Fruit fly (Drosophila melanogaster) whole organism, embryonic: ENCODE results near the gene CG5516.

Experiments
- Abd-B ChIP-seq: fragments of 200-800 bp; sonication (Bioruptor generic); optimal IDR thresholded peaks from 2 replicates; lab custom pipeline; 2018; ENCODE audit warnings: missing biosample characterization, mild to moderate bottlenecking, missing genetic modification characterization, moderate library complexity
- CG10147 ChIP-seq: fragments of 200-800 bp; sonication (Bioruptor generic); optimal IDR thresholded peaks from 2 replicates; lab custom pipeline; 2019; ENCODE audit warnings: missing biosample characterization, mild to moderate bottlenecking, missing genetic modification characterization, moderate library complexity
- CG12071 ChIP-seq: fragments of 200-800 bp; sonication (Bioruptor generic); optimal IDR thresholded peaks from 3 replicates; lab custom pipeline; 2018; ENCODE audit warnings: missing biosample characterization, mild to moderate bottlenecking, missing genetic modification characterization
- CG12104 ChIP-seq: fragments of 200-800 bp; sonication (Bioruptor generic); optimal IDR thresholded peaks from 3 replicates; lab custom pipeline; 2016; ENCODE audit warnings: missing biosample characterization, missing genetic modification characterization
- CG12219 ChIP-seq: fragments of 200-800 bp; sonication (Bioruptor generic); optimal IDR thresholded peaks from 3 replicates; lab custom pipeline; 2018; ENCODE audit warnings: missing biosample characterization, mild to moderate bottlenecking, missing genetic modification characterization
- CG16815 ChIP-seq: fragments of 200-800 bp; sonication (Bioruptor generic); optimal IDR thresholded peaks from 3 replicates; lab custom pipeline; 2017; ENCODE audit warnings: missing biosample characterization, mild to moderate bottlenecking, missing genetic modification characterization
- CG2712 ChIP-seq: fragments of 200-800 bp; optimal IDR thresholded peaks from 3 replicates; lab custom pipeline; 2019; ENCODE audit warnings: missing biosample characterization, mild to moderate bottlenecking, missing genetic modification characterization, moderate library complexity
- CG2889 ChIP-seq: fragments of 200-800 bp; sonication (Bioruptor generic); IDR thresholded peaks from 3 replicates; pipeline ENCODE4 v1.3.6; 2022; ENCODE audit warnings: missing biosample characterization, missing genetic modification characterization
- CG32767 ChIP-seq: fragments of 200-800 bp; sonication (Bioruptor generic); IDR thresholded peaks from 2 replicates; pipeline ENCODE4 v1.3.6; 2022; ENCODE audit warnings: missing biosample characterization, missing genetic modification characterization
- CG3838 ChIP-seq: fragments of 200-800 bp; sonication (Bioruptor generic); optimal IDR thresholded peaks from 3 replicates; lab custom pipeline; 2016; ENCODE audit warnings: missing biosample characterization, missing genetic modification characterization
- CG3847 ChIP-seq: fragments of 200-800 bp; sonication (Bioruptor generic); IDR thresholded peaks from 2 replicates; pipeline ENCODE4 v1.3.6; 2022; ENCODE audit warnings: missing biosample characterization, missing genetic modification characterization
- CG6813 ChIP-seq: fragments of 200-800 bp; sonication (Bioruptor generic); optimal IDR thresholded peaks from 2 replicates; lab custom pipeline; 2017; ENCODE audit warnings: missing biosample characterization, missing genetic modification characterization, mild to moderate bottlenecking, moderate library complexity, missing genetic modification reagents
- CG7786 ChIP-seq: fragments of 200-800 bp; sonication (Bioruptor generic); optimal IDR thresholded peaks from 2 replicates; lab custom pipeline; 2016; ENCODE audit warnings: missing biosample characterization, missing genetic modification characterization
- CG8388 ChIP-seq: fragments of 200-800 bp; sonication (Bioruptor generic); optimal IDR thresholded peaks from 2 replicates; lab custom pipeline; 2019; ENCODE audit warnings: missing biosample characterization, mild to moderate bottlenecking, missing genetic modification characterization, moderate library complexity
- CG8478 ChIP-seq: fragments of >200 bp; optimal IDR thresholded peaks from 2 replicates; lab custom pipeline; 2018
- CoRest ChIP-seq: fragments of 200-800 bp; sonication (Bioruptor generic); optimal IDR thresholded peaks from 3 replicates; lab custom pipeline; 2018; ENCODE audit warnings: missing biosample characterization, mild to moderate bottlenecking, missing genetic modification characterization, moderate library complexity
- Dbx ChIP-seq: fragments of 200-800 bp; sonication (Bioruptor generic); IDR thresholded peaks from 3 replicates; pipeline ENCODE4 v1.3.6; 2022; ENCODE audit warnings: missing biosample characterization, missing genetic modification characterization
- Deaf1 ChIP-seq: fragments of 200-800 bp; optimal IDR thresholded peaks from 3 replicates; lab custom pipeline; 2019; ENCODE audit warnings: missing biosample characterization, mild to moderate bottlenecking, missing genetic modification characterization, moderate library complexity
- Dfd ChIP-seq, 2 experiments: fragments of >200 bp; optimal IDR thresholded peaks; 2 replicates each; lab custom pipeline; 2017; ENCODE audit warnings: missing biosample characterization in 2 of 2, missing genetic modification characterization in 2 of 2
- Dip2 ChIP-seq: fragments of 200-800 bp; sonication (Bioruptor generic); IDR thresholded peaks from 2 replicates; pipeline ENCODE4 v1.3.6; 2022; ENCODE audit warnings: missing biosample characterization, missing genetic modification characterization
- Fer1 ChIP-seq: fragments of 200-800 bp; sonication (Bioruptor generic); optimal IDR thresholded peaks from 2 replicates; lab custom pipeline; 2017; ENCODE audit warnings: missing biosample characterization, mild to moderate bottlenecking, missing genetic modification characterization
- HHEX ChIP-seq: fragments of 200-800 bp; sonication (Bioruptor generic); optimal IDR thresholded peaks from 3 replicates; lab custom pipeline; 2017; ENCODE audit warnings: missing biosample characterization, mild to moderate bottlenecking, missing genetic modification characterization, missing genetic modification reagents
- Hand ChIP-seq: fragments of 200-800 bp; sonication (Bioruptor generic); optimal IDR thresholded peaks from 2 replicates; lab custom pipeline; 2017; ENCODE audit warnings: mild to moderate bottlenecking, missing biosample characterization, missing genetic modification reagents, missing genetic modification characterization
- MTF-1 ChIP-seq: fragments of 200-800 bp; sonication (Bioruptor generic); optimal IDR thresholded peaks from 2 replicates; lab custom pipeline; 2018; ENCODE audit warnings: missing biosample characterization, mild to moderate bottlenecking, missing genetic modification characterization, borderline replicate concordance
- Max ChIP-seq: fragments of 200-800 bp; sonication (Bioruptor generic); optimal IDR thresholded peaks from 2 replicates; lab custom pipeline; 2016; ENCODE audit warnings: missing biosample characterization, mild to moderate bottlenecking, missing genetic modification characterization
- Mrtf ChIP-seq: fragments of 200-800 bp; sonication (Bioruptor generic); IDR thresholded peaks from 3 replicates; pipeline ENCODE4 v1.3.6; 2022; ENCODE audit warnings: missing biosample characterization, missing genetic modification characterization
- NC2α ChIP-seq: fragments of 200-800 bp; sonication (Bioruptor generic); optimal IDR thresholded peaks from 2 replicates; lab custom pipeline; 2016; ENCODE audit warnings: missing biosample characterization, missing genetic modification characterization
- PHDP ChIP-seq: fragments of 200-800 bp; sonication (Bioruptor generic); optimal IDR thresholded peaks from 3 replicates; lab custom pipeline; 2018; ENCODE audit warnings: missing biosample characterization, mild to moderate bottlenecking, missing genetic modification characterization, moderate library complexity
- Six4 ChIP-seq: fragments of 200-800 bp; sonication (Bioruptor generic); optimal IDR thresholded peaks from 2 replicates; lab custom pipeline; 2016; ENCODE audit warnings: missing biosample characterization, missing genetic modification characterization
- Stat92E ChIP-seq, 3 experiments: fragments of >200 bp in 2 of 3; fragments of 200-800 bp in 1 of 3; sonication (Bioruptor generic) in 1 of 3; optimal IDR thresholded peaks; 2 replicates each; lab custom pipeline; 2017 to 2019; ENCODE audit warnings: missing biosample characterization in 3 of 3, missing genetic modification characterization in 3 of 3, mild to moderate bottlenecking in 1 of 3, moderate library complexity in 1 of 3
- TFAM ChIP-seq: fragments of 200-800 bp; sonication (Bioruptor generic); optimal IDR thresholded peaks from 2 replicates; lab custom pipeline; 2017; ENCODE audit warnings: missing biosample characterization, missing genetic modification characterization, inconsistent platforms
- bsh ChIP-seq, 2 experiments: fragments of 200-800 bp; sonication (Bioruptor generic); optimal IDR thresholded peaks; 2 replicates each; lab custom pipeline; 2017 to 2018; ENCODE audit warnings: mild to moderate bottlenecking in 2 of 2, missing biosample characterization in 2 of 2, missing genetic modification characterization in 2 of 2, moderate library complexity in 1 of 2
- cad ChIP-seq: fragments of >200 bp; optimal IDR thresholded peaks from 2 replicates; lab custom pipeline; 2017; ENCODE audit warnings: missing biosample characterization, missing genetic modification characterization
- cato ChIP-seq: fragments of 200-800 bp; sonication (Bioruptor generic); optimal IDR thresholded peaks from 2 replicates; lab custom pipeline; 2016; ENCODE audit warnings: missing biosample characterization, missing genetic modification characterization, borderline replicate concordance
- da ChIP-seq: fragments of 200-800 bp; sonication (Bioruptor generic); optimal IDR thresholded peaks from 2 replicates; lab custom pipeline; 2016; ENCODE audit warnings: missing biosample characterization, missing genetic modification characterization
- dan ChIP-seq: fragments of 200-800 bp; sonication (Bioruptor generic); IDR thresholded peaks from 2 replicates; pipeline ENCODE4 v1.3.6; 2022; ENCODE audit warnings: missing biosample characterization, missing genetic modification characterization
- en ChIP-seq: fragments of 200-800 bp; sonication (Bioruptor generic); optimal IDR thresholded peaks from 2 replicates; lab custom pipeline; 2016; ENCODE audit warnings: missing biosample characterization, missing genetic modification characterization
- ewg ChIP-seq: fragments of 200-800 bp; sonication (Bioruptor generic); optimal IDR thresholded peaks from 3 replicates; lab custom pipeline; 2017; ENCODE audit warnings: mild to moderate bottlenecking, missing biosample characterization, missing genetic modification reagents, missing genetic modification characterization
- exex ChIP-seq: fragments of 200-800 bp; sonication (Bioruptor generic); optimal IDR thresholded peaks from 4 replicates; lab custom pipeline; 2018; ENCODE audit warnings: missing biosample characterization, mild to moderate bottlenecking, missing genetic modification characterization, moderate library complexity
- hth ChIP-seq: fragments of >200 bp; optimal IDR thresholded peaks from 2 replicates; lab custom pipeline; 2017; ENCODE audit warnings: inconsistent platforms
- ind ChIP-seq: fragments of 200-800 bp; sonication (Bioruptor generic); optimal IDR thresholded peaks from 3 replicates; lab custom pipeline; 2016; ENCODE audit warnings: missing biosample characterization, missing genetic modification characterization
- jumu ChIP-seq: fragments of 200-800 bp; sonication (Bioruptor generic); optimal IDR thresholded peaks from 3 replicates; lab custom pipeline; 2016; ENCODE audit warnings: missing biosample characterization, missing genetic modification characterization
- kah ChIP-seq: fragments of 200-800 bp; sonication (Bioruptor generic); optimal IDR thresholded peaks from 2 replicates; lab custom pipeline; 2018; ENCODE audit warnings: missing biosample characterization, mild to moderate bottlenecking, missing genetic modification characterization
- ken ChIP-seq: fragments of 200-800 bp; sonication (Bioruptor generic); IDR thresholded peaks from 3 replicates; pipeline ENCODE4 v1.3.6; 2022; ENCODE audit warnings: missing biosample characterization, missing genetic modification characterization
- klu ChIP-seq: fragments of 200-800 bp; sonication (Bioruptor generic); IDR thresholded peaks from 2 replicates; pipeline ENCODE4 v1.3.6; 2022; ENCODE audit warnings: missing biosample characterization, missing genetic modification characterization
- mam ChIP-seq: fragments of 200-800 bp; sonication (Bioruptor generic); optimal IDR thresholded peaks from 3 replicates; lab custom pipeline; 2016; ENCODE audit warnings: missing biosample characterization, missing genetic modification characterization
- psq ChIP-seq: fragments of 200-800 bp; sonication (Bioruptor generic); optimal IDR thresholded peaks from 2 replicates; lab custom pipeline; 2017; ENCODE audit warnings: missing biosample characterization, missing genetic modification characterization
- pum ChIP-seq: fragments of 200-800 bp; sonication (Bioruptor generic); optimal IDR thresholded peaks from 2 replicates; lab custom pipeline; 2016; ENCODE audit warnings: missing biosample characterization, missing genetic modification characterization
- sob ChIP-seq: fragments of 200-800 bp; sonication (Bioruptor generic); IDR thresholded peaks from 2 replicates; pipeline ENCODE4 v1.3.6; 2022; ENCODE audit warnings: missing biosample characterization, missing genetic modification characterization
- zfh2 ChIP-seq: fragments of 200-800 bp; sonication (Bioruptor generic); optimal IDR thresholded peaks from 2 replicates; lab custom pipeline; 2016; ENCODE audit warnings: missing biosample characterization, missing genetic modification characterization

The CG5516 gene

DNA sequence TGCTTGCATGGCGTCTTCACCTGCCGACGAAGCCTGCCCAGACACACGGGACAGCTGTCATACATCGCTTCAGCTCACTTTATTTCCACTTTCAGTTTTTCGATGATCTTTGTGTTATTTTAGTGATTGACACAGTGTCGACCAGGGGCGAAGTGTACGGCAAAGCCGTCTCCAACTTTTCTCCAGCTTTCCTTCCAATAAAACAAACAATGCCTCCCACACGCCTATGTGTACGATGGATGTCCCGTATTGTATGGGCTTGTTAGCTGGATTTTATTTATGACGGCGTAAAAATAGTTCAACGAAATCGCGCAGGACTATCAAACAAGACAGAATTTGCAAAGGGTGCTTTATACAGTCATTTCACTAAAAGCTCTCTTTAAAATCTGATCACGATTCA is 12.8 kb upstream of the CG5516 start, which contains the start of the genes CG31088 and CG46383 (continued):
- TF ChIP-seq Abd-B (GFP tag; lab: Kevin White, UChicago) (no peak), exex (tag; lab: Kevin White, UChicago) (no peak), zfh2 (GFP tag; lab: Kevin White, UChicago) (no peak), Stat92E (GFP tag; optimal IDR thresholded peaks at IDR 0.05; lab: Kevin White, UChicago) (no peak), kah (no peak)

DNA sequence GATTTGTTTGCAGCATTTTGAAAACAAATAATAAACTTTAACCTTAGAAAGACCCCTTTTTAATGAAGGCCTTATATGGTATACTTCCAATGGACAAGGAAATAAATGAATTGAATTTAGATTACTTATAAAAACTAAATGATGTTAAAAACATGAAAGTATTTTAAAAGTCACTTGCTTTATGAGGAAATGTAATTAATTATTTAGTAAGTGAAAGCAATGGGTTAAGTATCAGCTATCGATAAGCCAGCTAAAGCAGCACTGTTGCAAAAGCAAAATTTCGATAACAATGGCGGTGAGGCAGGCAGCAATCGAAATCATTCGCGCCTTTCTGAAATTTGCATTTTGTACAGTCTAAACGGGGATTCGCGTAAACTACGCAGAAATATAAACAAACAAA is 1.5 kb downstream of the CG5516 start, which contains the start of the genes CG32856 and Rbf2:
TSS of gene CG32856 (minus strand) at position 183 of the 400 bp plus-strand sequence.
TSS of gene Rbf2 (plus strand) at position 278 of the 400 bp plus-strand sequence.
- TF ChIP-seq ind (GFP tag; lab: Kevin White, UChicago) (peak; percentile 65), Dfd (GFP tag; optimal IDR thresholded peaks at IDR 0.05; lab: Kevin White, UChicago) (no peak), CG3847 (GFP tag; lab: Robert Waterston, UW) (peak; percentile 91), mam (GFP tag; lab: Kevin White, UChicago) (peak; percentile 89), PHDP (tag; lab: Kevin White, UChicago) (peak; percentile 92), Hand (GFP tag; lab: Kevin White, UChicago) (peak; percentile 61), en (GFP tag; lab: Kevin White, UChicago) (peak; percentile 48), ken (GFP tag; lab: Robert Waterston, UW) (no peak; the same call in 1 of the 3 replicates), CG12104 (GFP tag; lab: Kevin White, UChicago) (no peak), da (GFP tag; lab: Kevin White, UChicago) (peak; percentile 42), CG32767 (GFP tag; lab: Robert Waterston, UW) (0 out of 2 replicates have a peak, but pooled peaks have one; percentile 69), CG3838 (GFP tag; lab: Kevin White, UChicago) (peak; percentile 63), jumu (GFP tag; lab: Kevin White, UChicago) (no peak), cad (no peak), CG12219 (GFP tag; lab: Kevin White, UChicago) (peak; percentile 63), dan (GFP tag; lab: Robert Waterston, UW) (no peak), Fer1 (peak; percentile 16), CG2712 (tag; lab: Kevin White, UChicago) (peak; percentile 52), ewg (GFP tag; lab: Kevin White, UChicago) (peak; percentile 43), CG2889 (GFP tag; lab: Robert Waterston, UW) (peak; percentile 72; the same call in 1 of the 3 replicates), Dbx (peak; percentile 66), CG6813 (no peak), CG10147 (GFP tag; lab: Kevin White, UChicago) (no peak), TFAM (GFP tag; lab: Kevin White, UChicago) (no peak), HHEX (GFP tag; lab: Kevin White, UChicago) (no peak), cato (peak; percentile 38), CG8478 (lab: Kevin White, UChicago) (no peak), klu (no peak), pum (GFP tag; lab: Kevin White, UChicago) (peak; percentile 77), bsh (GFP tag; optimal IDR thresholded peaks at IDR 0.05; lab: Kevin White, UChicago) (peak; percentile 59 to 85), sob (peak; percentile 44; the same call in 1 of the 2 replicates), Max (peak; percentile 26), NC2α (GFP tag; lab: Kevin White, UChicago) (no peak), Six4 (GFP tag; lab: Kevin White, UChicago) (peak; percentile 48), Mrtf (GFP tag; lab: Robert Waterston, UW) (no peak), CG12071 (GFP tag; lab: Kevin White, UChicago) (no peak), CG8388 (GFP tag; lab: Kevin White, UChicago) (peak; percentile 79), CoRest (tag; lab: Kevin White, UChicago) (peak; percentile 93), psq (peak; percentile 46), CG16815 (GFP tag; lab: Kevin White, UChicago) (peak; percentile 57), CG7786 (GFP tag; lab: Kevin White, UChicago) (peak; percentile 84), Dip2 (no peak), hth (no peak), MTF-1 (GFP tag; lab: Kevin White, UChicago) (no peak), Deaf1 (tag; lab: Kevin White, UChicago) (no peak)
